Fruit fly (Drosophila melanogaster): Measurements from ENCODE around the gene Dnaaf5.
A peak's percentile ranks its signal among the peaks of the same experiment; 100 is the strongest.

The Dnaaf5 gene

dm6 chr3R:14326250-14327112 lies 35.1 kb downstream of the Dnaaf5 start, which contains the start of the genes Afti and ATPsynE (continued):
- peak; percentile 76 for TF ChIP-seq ci (GFP tag; IDR thresholded peaks at IDR 0.05)
- peak; percentile 59 for TF ChIP-seq fu2 (GFP tag; optimal IDR thresholded peaks at IDR 0.05)
- TF ChIP-seq Dip2 (GFP tag; IDR thresholded peaks at IDR 0.05), result no peak
- TF ChIP-seq pan (optimal IDR thresholded peaks at IDR 0.05), result no peak
- peak in 1 of 2 experiments; percentile 78 for TF ChIP-seq pan (GFP tag; optimal IDR thresholded peaks at IDR 0.05 in 1 of 2, IDR thresholded peaks at IDR 0.05 in 1 of 2)
- 0 out of 2 replicates have a peak, but pooled peaks have one; percentile 12 for TF ChIP-seq esg (GFP tag; conservative IDR thresholded peaks at IDR 0.05)
- peak; percentile 65 for TF ChIP-seq Fer3 (tag; optimal IDR thresholded peaks at IDR 0.05)
- peak; percentile 29 for TF ChIP-seq Max (GFP tag; optimal IDR thresholded peaks at IDR 0.05)
- peak; percentile 44 for TF ChIP-seq CG12769 (tag; optimal IDR thresholded peaks at IDR 0.05)
- no peak; the same call in 1 of the 2 replicates for TF ChIP-seq Nf-YA (GFP tag; IDR thresholded peaks at IDR 0.05)
- TF ChIP-seq CG15269 (tag; optimal IDR thresholded peaks at IDR 0.05), result no peak
- peak; percentile 54; the same call in 1 of the 3 replicates for TF ChIP-seq CG11560 (tag; IDR thresholded peaks at IDR 0.05)
- no peak for TF ChIP-seq CG18011 (GFP tag; optimal IDR thresholded peaks at IDR 0.05)
- peak; percentile 40 for TF ChIP-seq CG7987 (GFP tag; optimal IDR thresholded peaks at IDR 0.05)
- TF ChIP-seq Ets97D (GFP tag; optimal IDR thresholded peaks at IDR 0.05), result peak; percentile 93
- peak; percentile 63 for TF ChIP-seq CG9609 (GFP tag; optimal IDR thresholded peaks at IDR 0.05)
- TF ChIP-seq Drgx (GFP tag; IDR thresholded peaks at IDR 0.05), result 0 out of 2 replicates have a peak, but pooled peaks have one; percentile 15
- TF ChIP-seq CG9797 (GFP tag; optimal IDR thresholded peaks at IDR 0.05), result peak; percentile 34
- TF ChIP-seq CG10366 (GFP tag; IDR thresholded peaks at IDR 0.05), result peak; percentile 59
- peak; percentile 17 for TF ChIP-seq CG7928 (GFP tag; optimal IDR thresholded peaks at IDR 0.05)
- peak; percentile 66 for TF ChIP-seq HLH3B (GFP tag; IDR thresholded peaks at IDR 0.05)
- TF ChIP-seq maf-S (GFP tag; optimal IDR thresholded peaks at IDR 0.05), result peak; percentile 37
- TF ChIP-seq aop (GFP tag; IDR thresholded peaks at IDR 0.05), result 0 out of 2 replicates have a peak, but pooled peaks have one; percentile 25
- TF ChIP-seq CG31441 (GFP tag; IDR thresholded peaks at IDR 0.05), result no peak
- peak; percentile 82 for TF ChIP-seq Xbp1 (GFP tag; optimal IDR thresholded peaks at IDR 0.05)
- TF ChIP-seq CG15696 (tag; optimal IDR thresholded peaks at IDR 0.05), result peak; percentile 70
- peak; percentile 71 for TF ChIP-seq CG9727 (GFP tag; optimal IDR thresholded peaks at IDR 0.05)
- peak; percentile 55 for TF ChIP-seq CG4404 (GFP tag; IDR thresholded peaks at IDR 0.05)
- TF ChIP-seq CG4854 (GFP tag; optimal IDR thresholded peaks at IDR 0.05), result peak; percentile 57
- TF ChIP-seq twi (tag; optimal IDR thresholded peaks at IDR 0.05), result peak; percentile 45
- no peak for TF ChIP-seq CG6854 (GFP tag; optimal IDR thresholded peaks at IDR 0.05)
- TF ChIP-seq CG5180 (GFP tag; optimal IDR thresholded peaks at IDR 0.05), result no peak
- TF ChIP-seq schlank (tag; optimal IDR thresholded peaks at IDR 0.05), result no peak
- no peak for TF ChIP-seq eve (GFP tag; optimal IDR thresholded peaks at IDR 0.05)
- TF ChIP-seq hth (optimal IDR thresholded peaks at IDR 0.05), result no peak
- no peak; the same call in 2 of the 3 replicates for TF ChIP-seq zen2 (GFP tag; IDR thresholded peaks at IDR 0.05; ENCODE audit: partially characterized antibody)
- TF ChIP-seq CG8388 (GFP tag; optimal IDR thresholded peaks at IDR 0.05), result no peak
- TF ChIP-seq CG8924 (tag; optimal IDR thresholded peaks at IDR 0.05), result peak; percentile 63
- peak; percentile 42 for TF ChIP-seq CG4328 (GFP tag; optimal IDR thresholded peaks at IDR 0.05)
- TF ChIP-seq jigr1 (GFP tag; IDR thresholded peaks at IDR 0.05), result no peak
- TF ChIP-seq CG17186 (GFP tag; optimal IDR thresholded peaks at IDR 0.05), result peak; percentile 41
- peak; percentile 51 for TF ChIP-seq Taf1 (GFP tag; IDR thresholded peaks at IDR 0.05)
- peak; percentile 41 for TF ChIP-seq CG6654 (GFP tag; optimal IDR thresholded peaks at IDR 0.05)
- TF ChIP-seq CG6791 (GFP tag; IDR thresholded peaks at IDR 0.05; ENCODE audit: partially characterized antibody), result peak; percentile 68
- TF ChIP-seq CG18262 (tag; optimal IDR thresholded peaks at IDR 0.05), result peak; percentile 69
- peak; percentile 52 for TF ChIP-seq CG17385 (GFP tag; optimal IDR thresholded peaks at IDR 0.05)
- no peak for TF ChIP-seq eyg (GFP tag; optimal IDR thresholded peaks at IDR 0.05)
- TF ChIP-seq mam (GFP tag; optimal IDR thresholded peaks at IDR 0.05), result peak; percentile 75
- peak; percentile 67 for TF ChIP-seq dmrt11E (tag; optimal IDR thresholded peaks at IDR 0.05)
